ENCODE assay signal across 2 fruit fly cellular contexts in genomic region chr3L:7326676-7327075, dm6.
A peak's percentile ranks its signal among the peaks of the same experiment; 100 is the strongest.
TF ChIP-seq lines count a peak whose summit lies in the region.

No protein-coding gene starts in this region.

- TF ChIP-seq CTCF in whole organism, embryonic (GFP tag; optimal IDR thresholded peaks at IDR 0.05; lab: Kevin White, UChicago): no peak

TF ChIP-seq in whole organism, embryonic, 481 proteins besides CTCF, POLR2A, EP300 and RAD21:
- no peak for TF ChIP-seq cas (GFP tag; IDR thresholded peaks at IDR 0.05; lab: Robert Waterston, UW)
- TF ChIP-seq pfk (GFP tag; optimal IDR thresholded peaks at IDR 0.05; lab: Kevin White, UChicago): no peak
- peak; percentile 83 for TF ChIP-seq gcm (GFP tag; optimal IDR thresholded peaks at IDR 0.05; lab: Kevin White, UChicago)
- no peak for TF ChIP-seq CG2199 (GFP tag; IDR thresholded peaks at IDR 0.05; lab: Robert Waterston, UW)
- TF ChIP-seq CG11398 (GFP tag; optimal IDR thresholded peaks at IDR 0.05; lab: Kevin White, UChicago): no peak
- no peak for TF ChIP-seq H15 (GFP tag; IDR thresholded peaks at IDR 0.05; lab: Robert Waterston, UW)
- TF ChIP-seq Med (GFP tag; lab: Kevin White, UChicago): peak; percentile 15
- no peak for TF ChIP-seq sob (GFP tag; IDR thresholded peaks at IDR 0.05; lab: Robert Waterston, UW)
- no peak for TF ChIP-seq CG14860 (GFP tag; IDR thresholded peaks at IDR 0.05; lab: Robert Waterston, UW; ENCODE audit: partially characterized antibody)
- TF ChIP-seq oc (tag; optimal IDR thresholded peaks at IDR 0.05; lab: Kevin White, UChicago): no peak
TF ChIP-seq in whole organism, embryonic: peak in this region for 2.

TF ChIP-seq in whole organism, pupa, 21 proteins besides CTCF, POLR2A, EP300 and RAD21:
- TF ChIP-seq CG12605 (GFP tag; IDR thresholded peaks at IDR 0.05; lab: Robert Waterston, UW) (no peak), EcR (GFP tag; optimal IDR thresholded peaks at IDR 0.05; lab: Kevin White, UChicago) (peak; percentile 53)
